Fruit fly (Drosophila melanogaster) whole organism, wandering third instar larva: Measurements from ENCODE around the gene CG16974.
A peak's percentile ranks its signal among the peaks of the same experiment; 100 is the strongest.

Experiments used
- Abd-B ChIP-seq: fragments of >200 bp; optimal IDR thresholded peaks from 2 replicates; lab custom pipeline; 2017; ENCODE audit warnings: missing biosample characterization, missing genetic modification characterization
- CG32264 ChIP-seq: fragments of 200-800 bp; sonication (Bioruptor generic); optimal IDR thresholded peaks from 2 replicates; lab custom pipeline; 2016; ENCODE audit warnings: missing biosample characterization, missing genetic modification characterization
- CG9705 ChIP-seq: fragments of 200-800 bp; sonication (Bioruptor generic); optimal IDR thresholded peaks from 2 replicates; lab custom pipeline; 2018; ENCODE audit warnings: missing biosample characterization, mild to moderate bottlenecking, missing genetic modification characterization
- CrebA ChIP-seq: fragments of 200-800 bp; sonication (Bioruptor generic); optimal IDR thresholded peaks from 2 replicates; lab custom pipeline; 2016; ENCODE audit warnings: missing biosample characterization, mild to moderate bottlenecking, missing genetic modification characterization, borderline replicate concordance
- Dfd ChIP-seq: fragments of >200 bp; optimal IDR thresholded peaks from 2 replicates; lab custom pipeline; 2017; ENCODE audit warnings: missing biosample characterization, missing genetic modification characterization
- Dif ChIP-seq: fragments of 200-275, 200-300 bp; sonication (Bioruptor generic); optimal IDR thresholded peaks from 2 replicates; lab custom pipeline; 2018; ENCODE audit warnings: missing biosample characterization, missing genetic modification characterization; ENCODE audit not compliant: partially characterized antibody
- GATAd ChIP-seq: sonication (Bioruptor generic); optimal IDR thresholded peaks from 2 replicates; lab custom pipeline; 2016; ENCODE audit warnings: missing biosample characterization, missing genetic modification characterization
- HLH106 ChIP-seq: fragments of 200-800 bp; optimal IDR thresholded peaks from 3 replicates; lab custom pipeline; 2019; ENCODE audit warnings: missing biosample characterization, mild to moderate bottlenecking, missing genetic modification characterization, moderate library complexity
- Hnf4 ChIP-seq: fragments of 200-800 bp; sonication (Bioruptor generic); optimal IDR thresholded peaks from 2 replicates; lab custom pipeline; 2016; ENCODE audit warnings: missing biosample characterization, mild to moderate bottlenecking, missing genetic modification characterization
- Hr83 ChIP-seq: fragments of 200-300 bp; sonication (Bioruptor generic); optimal IDR thresholded peaks from 2 replicates; lab custom pipeline; 2016; ENCODE audit warnings: missing biosample characterization, mild to moderate bottlenecking, missing genetic modification characterization, moderate library complexity; ENCODE audit not compliant: poor library complexity, severe bottlenecking
- Jra ChIP-seq: sonication (Bioruptor generic); optimal IDR thresholded peaks from 2 replicates; lab custom pipeline; 2016; ENCODE audit warnings: missing biosample characterization, missing genetic modification characterization
- Mio ChIP-seq: sonication (Bioruptor generic); optimal IDR thresholded peaks from 2 replicates; lab custom pipeline; 2016; ENCODE audit warnings: missing biosample characterization, missing genetic modification characterization
- Myc ChIP-seq: fragments of >200 bp; optimal IDR thresholded peaks from 2 replicates; lab custom pipeline; 2017
- OdsH ChIP-seq: fragments of 200-800 bp; sonication (Bioruptor generic); optimal IDR thresholded peaks from 2 replicates; lab custom pipeline; 2016; ENCODE audit warnings: missing biosample characterization, mild to moderate bottlenecking, missing genetic modification characterization
- Rel ChIP-seq, 2 experiments: fragments of 200-800 bp; sonication (Bioruptor generic) in 1 of 2; optimal IDR thresholded peaks; 2 replicates in 1 of 2; 3 replicates in 1 of 2; lab custom pipeline; 2016 to 2019; ENCODE audit warnings: mild to moderate bottlenecking in 2 of 2, missing biosample characterization in 2 of 2, missing genetic modification characterization in 2 of 2, moderate library complexity in 1 of 2
- Sp1 ChIP-seq: fragments of 200-800 bp; sonication (Bioruptor generic); optimal IDR thresholded peaks from 3 replicates; lab custom pipeline; 2019; ENCODE audit warnings: missing biosample characterization, mild to moderate bottlenecking, missing genetic modification characterization, moderate library complexity
- Vsx2 ChIP-seq: fragments of 200-300, 225-300 bp; sonication (Bioruptor generic); optimal IDR thresholded peaks from 2 replicates; lab custom pipeline; 2018; ENCODE audit warnings: missing biosample characterization, missing genetic modification characterization; ENCODE audit not compliant: partially characterized antibody
- br ChIP-seq: fragments of 200-800 bp; sonication (Bioruptor generic); optimal IDR thresholded peaks from 2 replicates; lab custom pipeline; 2016; ENCODE audit warnings: missing biosample characterization, missing genetic modification characterization
- brk ChIP-seq: fragments of 200-800 bp; sonication (Bioruptor generic); optimal IDR thresholded peaks from 2 replicates; lab custom pipeline; 2016; ENCODE audit warnings: missing biosample characterization, mild to moderate bottlenecking, missing genetic modification characterization
- dsf ChIP-seq: sonication (Bioruptor generic); optimal IDR thresholded peaks from 2 replicates; lab custom pipeline; 2016; ENCODE audit warnings: missing biosample characterization, missing genetic modification characterization, borderline replicate concordance
- ey ChIP-seq: fragments of 200-800 bp; sonication (Bioruptor generic); optimal IDR thresholded peaks from 2 replicates; lab custom pipeline; 2016; ENCODE audit warnings: missing biosample characterization, missing genetic modification characterization
- fru ChIP-seq: fragments of 200-800 bp; sonication (Bioruptor generic); optimal IDR thresholded peaks from 3 replicates; lab custom pipeline; 2016; ENCODE audit warnings: missing biosample characterization, mild to moderate bottlenecking, missing genetic modification characterization
- h ChIP-seq: fragments of 200-800 bp; sonication (Bioruptor generic); optimal IDR thresholded peaks from 3 replicates; lab custom pipeline; 2016; ENCODE audit warnings: missing biosample characterization, mild to moderate bottlenecking, missing genetic modification characterization
- jim ChIP-seq: fragments of 175-275, 200-325 bp; sonication (Bioruptor generic); optimal IDR thresholded peaks from 2 replicates; lab custom pipeline; 2016; ENCODE audit warnings: missing biosample characterization, mild to moderate bottlenecking, missing genetic modification characterization
- lola ChIP-seq: fragments of >200 bp; optimal IDR thresholded peaks from 2 replicates; lab custom pipeline; 2017; ENCODE audit warnings: missing biosample characterization, missing genetic modification characterization
- pan ChIP-seq: fragments of >200 bp; optimal IDR thresholded peaks from 2 replicates; lab custom pipeline; 2017
- psq ChIP-seq: fragments of 200-800 bp; sonication (Bioruptor generic); optimal IDR thresholded peaks from 3 replicates; lab custom pipeline; 2017; ENCODE audit warnings: missing biosample characterization, mild to moderate bottlenecking, missing genetic modification characterization, moderate library complexity
- rgr ChIP-seq: fragments of 200-800 bp; sonication (Bioruptor generic); optimal IDR thresholded peaks from 3 replicates; lab custom pipeline; 2016; ENCODE audit warnings: missing biosample characterization, mild to moderate bottlenecking, missing genetic modification characterization
- sage ChIP-seq: fragments of 200-800 bp; sonication (Bioruptor generic); optimal IDR thresholded peaks from 2 replicates; lab custom pipeline; 2016; ENCODE audit warnings: missing biosample characterization, mild to moderate bottlenecking, missing genetic modification characterization
- sv ChIP-seq: fragments of 200-800 bp; sonication (Bioruptor generic); optimal IDR thresholded peaks from 3 replicates; lab custom pipeline; 2016; ENCODE audit warnings: missing biosample characterization, missing genetic modification characterization
- tai ChIP-seq: sonication (Bioruptor generic); optimal IDR thresholded peaks from 2 replicates; lab custom pipeline; 2016; ENCODE audit warnings: missing biosample characterization, missing genetic modification characterization
- usp ChIP-seq: fragments of >200 bp; optimal IDR thresholded peaks from 2 replicates; lab custom pipeline; 2017; ENCODE audit warnings: missing biosample characterization, missing genetic modification characterization
- woc ChIP-seq: sonication (Bioruptor generic); optimal IDR thresholded peaks from 2 replicates; lab custom pipeline; 2016; ENCODE audit warnings: missing biosample characterization, mild to moderate bottlenecking, missing genetic modification characterization

The CG16974 gene

DNA sequence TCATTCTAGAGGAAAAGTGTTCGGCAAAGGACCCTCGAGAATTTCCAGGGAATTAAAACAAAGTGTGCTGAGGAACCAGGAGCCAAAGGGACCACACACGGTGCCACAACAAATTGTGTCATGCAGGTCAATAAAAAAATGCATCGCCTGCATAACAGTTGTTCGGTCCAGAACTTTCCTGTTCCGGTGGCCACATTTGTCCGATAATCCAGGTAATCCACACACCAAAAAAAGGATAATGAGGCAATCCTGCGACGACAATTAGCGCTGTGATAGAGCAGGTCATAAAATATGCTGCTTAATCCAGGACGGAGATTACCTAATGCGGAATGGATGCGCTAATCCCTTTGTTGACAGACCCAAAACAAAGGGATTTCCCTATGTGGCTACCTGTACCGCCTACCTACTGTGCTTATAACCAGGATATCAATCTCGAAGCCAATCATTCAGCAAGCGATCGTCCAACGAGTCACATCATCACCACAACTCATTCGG, 37.7 kb upstream of the CG16974 start, which contains the start of gene CG16815:
CG16815 (plus strand) TSS at position 445 of the 495 bp plus-strand sequence.
- TF ChIP-seq woc (GFP tag; lab: Kevin White, UChicago) (no peak), lola (GFP tag; lab: Kevin White, UChicago) (no peak), sage (no peak), OdsH (GFP tag; lab: Kevin White, UChicago) (no peak), jim (no peak), sv (GFP tag; lab: Kevin White, UChicago) (no peak), Rel (GFP tag; optimal IDR thresholded peaks at IDR 0.05; lab: Kevin White, UChicago) (no peak), Rel (tag; optimal IDR thresholded peaks at IDR 0.05; lab: Kevin White, UChicago) (no peak), Dfd (no peak), GATAd (GFP tag; lab: Kevin White, UChicago) (no peak), CG32264 (GFP tag; lab: Kevin White, UChicago) (no peak)

DNA sequence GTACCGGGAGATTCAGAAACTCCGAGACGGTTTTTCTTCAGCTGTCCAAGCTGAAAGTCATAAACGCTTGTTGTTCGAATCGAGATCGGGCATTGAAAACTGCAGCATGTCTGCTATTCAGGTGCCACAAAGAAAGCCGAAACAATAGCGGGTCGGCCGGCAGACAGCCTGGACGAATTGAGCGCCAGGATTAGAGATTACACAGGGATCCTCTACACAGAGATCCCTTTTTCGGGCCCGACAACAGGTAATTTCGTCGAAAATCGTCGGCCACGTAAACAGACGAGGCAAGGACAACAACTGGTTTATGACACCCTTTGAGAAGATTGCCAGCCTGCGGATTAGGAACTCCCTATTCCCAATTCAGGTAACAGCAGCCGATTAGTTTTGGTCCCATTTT, 35.5 kb upstream of the CG16974 start, which contains the start of gene CG16813:
CG16813 (plus strand) TSS at position 288 of the 400 bp plus-strand sequence.
- TF ChIP-seq usp (no peak), Rel (GFP tag; optimal IDR thresholded peaks at IDR 0.05; lab: Kevin White, UChicago) (no peak), Rel (tag; optimal IDR thresholded peaks at IDR 0.05; lab: Kevin White, UChicago) (no peak), dsf (GFP tag; lab: Kevin White, UChicago) (no peak), woc (GFP tag; lab: Kevin White, UChicago) (no peak), Hr83 (GFP tag; lab: Kevin White, UChicago) (no peak), Myc (lab: Kevin White, UChicago) (no peak), Mio (GFP tag; lab: Kevin White, UChicago) (no peak), Hnf4 (GFP tag; lab: Kevin White, UChicago) (no peak), GATAd (GFP tag; lab: Kevin White, UChicago) (no peak), Jra (GFP tag; lab: Kevin White, UChicago) (no peak), Dif (GFP tag; lab: Kevin White, UChicago) (no peak), sage (no peak), Dfd (no peak), h (no peak), CG9705 (GFP tag; lab: Kevin White, UChicago) (no peak), psq (no peak), br (GFP tag; lab: Kevin White, UChicago) (no peak), Vsx2 (GFP tag; lab: Kevin White, UChicago) (no peak), Abd-B (no peak), rgr (no peak)

DNA sequence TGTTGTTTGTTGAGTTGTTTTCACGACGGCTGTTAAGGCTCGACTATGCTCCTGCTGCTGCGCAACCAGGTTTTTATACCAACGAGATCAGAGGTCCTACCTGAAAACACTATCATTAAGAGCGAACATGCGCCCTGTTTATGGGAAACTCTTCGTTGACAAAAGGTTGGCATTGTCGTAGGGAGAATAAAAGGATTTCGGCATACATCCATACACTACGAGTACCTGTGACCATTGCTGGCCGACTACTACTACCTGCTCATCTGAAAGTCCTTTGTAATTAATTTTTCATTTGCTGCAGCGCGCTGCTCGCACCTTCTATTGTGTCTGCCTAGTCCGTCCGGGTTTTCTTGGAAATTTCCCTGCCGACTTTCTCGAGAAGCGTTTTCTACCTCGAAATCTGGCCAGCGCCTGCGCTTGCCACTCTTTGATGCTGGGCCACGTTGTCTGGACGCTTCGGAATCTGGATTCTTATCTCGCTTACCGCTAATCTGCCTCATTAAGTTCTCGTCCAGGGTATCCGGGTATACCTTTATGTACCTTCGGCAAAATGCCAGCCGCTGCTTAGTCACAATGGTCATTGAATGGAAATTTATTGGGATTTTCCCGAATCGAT, 33.6 kb upstream of the CG16974 start, which contains the start of gene CG15480:
CG15480 (minus strand) TSS at position 51 of the 616 bp plus-strand sequence.
- TF ChIP-seq Myc (lab: Kevin White, UChicago), result no peak
- no peak for TF ChIP-seq lola (GFP tag; lab: Kevin White, UChicago)
- no peak for TF ChIP-seq GATAd (GFP tag; lab: Kevin White, UChicago)
- no peak for TF ChIP-seq Dfd
- TF ChIP-seq h, result no peak
- no peak for TF ChIP-seq jim
- no peak for TF ChIP-seq CrebA (GFP tag; lab: Kevin White, UChicago)
- no peak for TF ChIP-seq Rel (GFP tag; optimal IDR thresholded peaks at IDR 0.05; lab: Kevin White, UChicago)
- no peak for TF ChIP-seq Rel (tag; optimal IDR thresholded peaks at IDR 0.05; lab: Kevin White, UChicago)

DNA sequence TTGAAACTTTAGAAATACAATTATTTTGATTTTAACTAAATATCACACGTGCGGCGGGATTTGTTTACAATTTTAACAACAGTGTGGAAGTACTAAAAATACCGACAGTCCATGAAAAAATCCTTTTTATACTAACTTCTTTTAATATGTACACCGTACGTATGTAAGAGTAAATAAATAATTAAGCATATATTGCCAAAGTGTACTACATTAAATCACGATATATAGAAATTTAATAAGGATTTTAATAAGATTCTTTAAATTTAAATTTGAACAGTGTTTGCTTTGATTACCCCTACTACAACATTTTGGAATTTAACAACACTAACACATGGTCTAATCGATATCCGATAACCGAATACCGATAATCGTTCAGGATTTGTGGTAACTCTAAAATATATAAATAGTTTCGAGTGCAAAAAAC, 30.5 kb upstream of the CG16974 start, which contains the start of the genes Ski6 and CG16812:
Ski6 (minus strand) TSS at position 205 of the 424 bp plus-strand sequence.
CG16812 (plus strand) TSS at position 363 of the 424 bp plus-strand sequence.
- TF ChIP-seq Hr83 (GFP tag; lab: Kevin White, UChicago) (peak; percentile 36), CG9705 (GFP tag; lab: Kevin White, UChicago) (peak; percentile 40), sv (GFP tag; lab: Kevin White, UChicago) (peak; percentile 31), fru (GFP tag; lab: Kevin White, UChicago) (no peak), lola (GFP tag; lab: Kevin White, UChicago) (no peak), brk (GFP tag; lab: Kevin White, UChicago) (no peak), h (peak; percentile 73), Hnf4 (GFP tag; lab: Kevin White, UChicago) (no peak), pan (no peak), sage (peak; percentile 51), CrebA (GFP tag; lab: Kevin White, UChicago) (no peak), Dif (GFP tag; lab: Kevin White, UChicago) (no peak), OdsH (GFP tag; lab: Kevin White, UChicago) (peak; percentile 70), ey (peak; percentile 46), dsf (GFP tag; lab: Kevin White, UChicago) (no peak), Jra (GFP tag; lab: Kevin White, UChicago) (no peak), HLH106 (tag; lab: Kevin White, UChicago) (peak; percentile 79), GATAd (GFP tag; lab: Kevin White, UChicago) (no peak), usp (no peak), Abd-B (no peak), tai (GFP tag; lab: Kevin White, UChicago) (no peak), Vsx2 (GFP tag; lab: Kevin White, UChicago) (no peak), Sp1 (no peak)
